Fruit fly (Drosophila melanogaster) whole organism, pupa: ENCODE measurements around the gene CG10581.

Source experiments
- CG10348 ChIP-seq: fragments of 200-800 bp; sonication (Bioruptor generic); IDR thresholded peaks from 2 replicates; pipeline ENCODE4 v1.3.6; 2022; ENCODE audit warnings: missing biosample characterization, missing genetic modification characterization
- CG12605 ChIP-seq: fragments of 200-800 bp; sonication (Bioruptor generic); IDR thresholded peaks from 2 replicates; pipeline ENCODE4 v1.3.6; 2022; ENCODE audit warnings: missing biosample characterization, missing genetic modification characterization
- CG13204 ChIP-seq: fragments of 200-800 bp; sonication (Bioruptor generic); optimal IDR thresholded peaks from 2 replicates; lab custom pipeline; 2018; ENCODE audit warnings: missing biosample characterization, mild to moderate bottlenecking, missing genetic modification characterization, moderate library complexity
- CG14655 ChIP-seq: fragments of 200-800 bp; sonication (Bioruptor generic); optimal IDR thresholded peaks from 3 replicates; lab custom pipeline; 2017; ENCODE audit warnings: mild to moderate bottlenecking, missing biosample characterization, missing genetic modification reagents, missing genetic modification characterization
- CG15710 ChIP-seq: fragments of 200-800 bp; sonication (Bioruptor generic); optimal IDR thresholded peaks from 2 replicates; lab custom pipeline; 2018; ENCODE audit warnings: missing biosample characterization, mild to moderate bottlenecking, missing genetic modification characterization, moderate library complexity
- CG17806 ChIP-seq: fragments of 200-800 bp; sonication (Bioruptor generic); optimal IDR thresholded peaks from 2 replicates; lab custom pipeline; 2018; ENCODE audit warnings: missing biosample characterization, mild to moderate bottlenecking, missing genetic modification characterization, moderate library complexity
- CG32121 ChIP-seq: fragments of 200-800 bp; sonication (Bioruptor generic); IDR thresholded peaks from 2 replicates; pipeline ENCODE4 v1.3.6; 2022; ENCODE audit warnings: missing biosample characterization, missing genetic modification characterization
- CG34367 ChIP-seq: fragments of 200-800 bp; sonication (Bioruptor generic); optimal IDR thresholded peaks from 2 replicates; lab custom pipeline; 2018; ENCODE audit warnings: missing biosample characterization, mild to moderate bottlenecking, missing genetic modification characterization
- CG4496 ChIP-seq: fragments of 200-800 bp; sonication (Bioruptor generic); IDR thresholded peaks from 3 replicates; pipeline ENCODE4 v1.3.6; 2022; ENCODE audit warnings: missing biosample characterization, missing genetic modification characterization
- CG8159 ChIP-seq: fragments of 200-800 bp; sonication (Bioruptor generic); optimal IDR thresholded peaks from 3 replicates; lab custom pipeline; 2018; ENCODE audit warnings: missing biosample characterization, mild to moderate bottlenecking, missing genetic modification characterization, moderate library complexity
- CG8301 ChIP-seq: fragments of 200-800 bp; sonication (Bioruptor generic); optimal IDR thresholded peaks from 2 replicates; lab custom pipeline; 2018; ENCODE audit warnings: missing biosample characterization, mild to moderate bottlenecking, missing genetic modification characterization
- CG9948 ChIP-seq: fragments of 200-800 bp; sonication (Bioruptor generic); optimal IDR thresholded peaks from 2 replicates; lab custom pipeline; 2018; ENCODE audit warnings: missing biosample characterization, mild to moderate bottlenecking, missing genetic modification characterization, moderate library complexity
- D1 ChIP-seq: fragments of 200-800 bp; sonication (Bioruptor generic); optimal IDR thresholded peaks from 2 replicates; lab custom pipeline; 2018; ENCODE audit warnings: missing biosample characterization, mild to moderate bottlenecking, missing genetic modification characterization, moderate library complexity
- EcR ChIP-seq: fragments of 200-800 bp; sonication (Bioruptor generic); optimal IDR thresholded peaks from 3 replicates; lab custom pipeline; 2019; ENCODE audit warnings: missing biosample characterization, missing genetic modification characterization, mild to moderate bottlenecking, moderate library complexity, missing genetic modification reagents
- Ets98B ChIP-seq: fragments of 200-800 bp; sonication (Bioruptor generic); IDR thresholded peaks from 2 replicates; pipeline ENCODE4 v1.3.6; 2022; ENCODE audit warnings: missing biosample characterization, missing genetic modification characterization
- Pif1A ChIP-seq: fragments of 200-800 bp; sonication (Bioruptor generic); optimal IDR thresholded peaks from 3 replicates; lab custom pipeline; 2016; ENCODE audit warnings: missing biosample characterization, missing genetic modification characterization
- Pif1B ChIP-seq: fragments of 200-800 bp; sonication (Bioruptor generic); optimal IDR thresholded peaks from 3 replicates; lab custom pipeline; 2016; ENCODE audit warnings: missing biosample characterization, missing genetic modification characterization
- Snoo ChIP-seq: fragments of 200-800 bp; sonication (Bioruptor generic); optimal IDR thresholded peaks from 3 replicates; lab custom pipeline; 2017; ENCODE audit warnings: missing biosample characterization, mild to moderate bottlenecking, missing genetic modification characterization, inconsistent platforms
- fd96Ca ChIP-seq: fragments of 200-800 bp; sonication (Bioruptor generic); IDR thresholded peaks from 3 replicates; pipeline ENCODE4 v1.3.6; 2022; ENCODE audit warnings: missing biosample characterization, missing genetic modification characterization
- gl ChIP-seq: fragments of 200-800 bp; sonication (Bioruptor generic); optimal IDR thresholded peaks from 2 replicates; lab custom pipeline; 2018; ENCODE audit warnings: missing biosample characterization, mild to moderate bottlenecking, missing genetic modification characterization
- rn ChIP-seq: fragments of 200-800 bp; sonication (Bioruptor generic); IDR thresholded peaks from 2 replicates; pipeline ENCODE4 v1.3.6; 2022; ENCODE audit warnings: missing biosample characterization, missing genetic modification characterization

Gene CG10581

dm6 chr3L:21035231-21035630, 1.2 kb upstream of the CG10581 start:
- TF ChIP-seq CG8159 (tag; lab: Kevin White, UChicago) (no peak), CG32121 (GFP tag; lab: Robert Waterston, UW) (no peak), CG14655 (GFP tag; lab: Kevin White, UChicago) (no peak), CG12605 (no peak), Snoo (tag; lab: Kevin White, UChicago) (no peak), EcR (GFP tag; lab: Kevin White, UChicago) (no peak), CG4496 (GFP tag; lab: Robert Waterston, UW) (no peak), gl (tag; lab: Kevin White, UChicago) (no peak)

dm6 chr3L:21034281-21035221, 548 bp upstream of the CG10581 start, which contains the start of gene siz:
Gene siz, plus strand, starts transcription at chr3L:21034535.
- peak; percentile 9; the same call in 1 of the 3 replicates for TF ChIP-seq fd96Ca
- TF ChIP-seq CG8159 (tag; lab: Kevin White, UChicago), result no peak
- TF ChIP-seq CG13204 (GFP tag; lab: Kevin White, UChicago), result peak; percentile 28
- no peak for TF ChIP-seq Snoo (tag; lab: Kevin White, UChicago)
- no peak for TF ChIP-seq Pif1B (GFP tag; lab: Kevin White, UChicago)
- peak; percentile 63 for TF ChIP-seq EcR (GFP tag; lab: Kevin White, UChicago)
- TF ChIP-seq CG12605, result peak; percentile 45; the same call in 1 of the 2 replicates
- no peak; the same call in 2 of the 3 replicates for TF ChIP-seq CG4496 (GFP tag; lab: Robert Waterston, UW)
- no peak for TF ChIP-seq CG32121 (GFP tag; lab: Robert Waterston, UW)
- TF ChIP-seq gl (tag; lab: Kevin White, UChicago), result no peak
- TF ChIP-seq CG34367 (tag; lab: Kevin White, UChicago), result no peak
- no peak for TF ChIP-seq CG15710
- TF ChIP-seq CG17806 (tag; lab: Kevin White, UChicago), result peak; percentile 17

- peak; percentile 60 for TF ChIP-seq gl (tag; lab: Kevin White, UChicago)
- TF ChIP-seq CG4496 (GFP tag; lab: Robert Waterston, UW), result peak; percentile 84
- peak; percentile 95 for TF ChIP-seq CG8159 (tag; lab: Kevin White, UChicago)
- no peak for TF ChIP-seq fd96Ca
- peak; percentile 46; the same call in 1 of the 2 replicates for TF ChIP-seq CG10348 (GFP tag; lab: Robert Waterston, UW)
- TF ChIP-seq CG32121 (GFP tag; lab: Robert Waterston, UW), result peak; percentile 88
- TF ChIP-seq CG14655 (GFP tag; lab: Kevin White, UChicago), result peak; percentile 96
- peak; percentile 82 for TF ChIP-seq CG13204 (GFP tag; lab: Kevin White, UChicago)
- peak; percentile 13 for TF ChIP-seq EcR (GFP tag; lab: Kevin White, UChicago)
- TF ChIP-seq CG12605, result peak; percentile 70
- peak; percentile 89 for TF ChIP-seq CG34367 (tag; lab: Kevin White, UChicago)
- TF ChIP-seq CG8301 (tag; lab: Kevin White, UChicago), result peak; percentile 91
- peak; percentile 82 for TF ChIP-seq Ets98B (GFP tag; lab: Robert Waterston, UW)
- peak; percentile 86 for TF ChIP-seq Pif1B (GFP tag; lab: Kevin White, UChicago)
- peak; percentile 93 for TF ChIP-seq CG9948 (tag; lab: Kevin White, UChicago)
- TF ChIP-seq CG17806 (tag; lab: Kevin White, UChicago), result peak; percentile 92
- peak; percentile 94 for TF ChIP-seq CG15710
- TF ChIP-seq Pif1A, result peak; percentile 75
- TF ChIP-seq rn (GFP tag; lab: Robert Waterston, UW), result peak; percentile 63; the same call in 1 of the 2 replicates
- peak; percentile 94 for TF ChIP-seq Snoo (tag; lab: Kevin White, UChicago)
- peak; percentile 90 for TF ChIP-seq D1 (tag; lab: Kevin White, UChicago)
- TF ChIP-seq, all 21 proteins: peak for 20
Measured at dm6 chr3L:21031093-21031930, 2.7 kb downstream of the CG10581 start, which contains the start of the genes CG10584 and Polr3E. Gene CG10584, minus strand, starts transcription at chr3L:21031360. Gene Polr3E, plus strand, starts transcription at chr3L:21031825.

dm6 chr3L:21027657-21028255, 6.2 kb downstream of the CG10581 start, which contains the start of gene Pdss2:
Gene Pdss2, plus strand, starts transcription at chr3L:21027915.
- TF ChIP-seq CG4496 (GFP tag; lab: Robert Waterston, UW) (peak; percentile 83), CG14655 (GFP tag; lab: Kevin White, UChicago) (peak; percentile 58), CG32121 (GFP tag; lab: Robert Waterston, UW) (peak; percentile 72), CG9948 (tag; lab: Kevin White, UChicago) (peak; percentile 47), CG8301 (tag; lab: Kevin White, UChicago) (peak; percentile 15), D1 (tag; lab: Kevin White, UChicago) (no peak), Pif1A (peak; percentile 45), Pif1B (GFP tag; lab: Kevin White, UChicago) (peak; percentile 27), CG34367 (tag; lab: Kevin White, UChicago) (peak; percentile 53), CG13204 (GFP tag; lab: Kevin White, UChicago) (peak; percentile 100), CG10348 (GFP tag; lab: Robert Waterston, UW) (no peak), CG12605 (peak; percentile 69), CG15710 (peak; percentile 62), CG8159 (tag; lab: Kevin White, UChicago) (peak; percentile 57), fd96Ca (peak; percentile 77), gl (tag; lab: Kevin White, UChicago) (peak; percentile 35), CG17806 (tag; lab: Kevin White, UChicago) (peak; percentile 50), Ets98B (GFP tag; lab: Robert Waterston, UW) (peak; percentile 67), EcR (GFP tag; lab: Kevin White, UChicago) (peak; percentile 69), Snoo (tag; lab: Kevin White, UChicago) (peak; percentile 34), rn (GFP tag; lab: Robert Waterston, UW) (peak; percentile 58)
- TF ChIP-seq, all 21 proteins: peak for 19
